Fruit fly (Drosophila melanogaster) whole organism, wandering third instar larva: ENCODE data around the gene CG42784.

Experiments used
- CG9705 ChIP-seq: fragments of 200-800 bp; sonication (Bioruptor generic); optimal IDR thresholded peaks from 2 replicates; lab custom pipeline; 2018; ENCODE audit warnings: missing biosample characterization, mild to moderate bottlenecking, missing genetic modification characterization
- Dfd ChIP-seq: fragments of >200 bp; optimal IDR thresholded peaks from 2 replicates; lab custom pipeline; 2017; ENCODE audit warnings: missing biosample characterization, missing genetic modification characterization
- OdsH ChIP-seq: fragments of 200-800 bp; sonication (Bioruptor generic); optimal IDR thresholded peaks from 2 replicates; lab custom pipeline; 2016; ENCODE audit warnings: missing biosample characterization, mild to moderate bottlenecking, missing genetic modification characterization
- Rel ChIP-seq, 2 experiments: fragments of 200-800 bp; sonication (Bioruptor generic) in 1 of 2; optimal IDR thresholded peaks; 2 replicates in 1 of 2; 3 replicates in 1 of 2; lab custom pipeline; 2016 to 2019; ENCODE audit warnings: mild to moderate bottlenecking in 2 of 2, missing biosample characterization in 2 of 2, missing genetic modification characterization in 2 of 2, moderate library complexity in 1 of 2
- foxo ChIP-seq, 2 experiments: fragments of 200-800 bp; sonication (Bioruptor generic); optimal IDR thresholded peaks; 2 replicates in 1 of 2; 3 replicates in 1 of 2; lab custom pipeline; 2016 to 2017; ENCODE audit warnings: missing biosample characterization in 2 of 2, missing genetic modification characterization in 2 of 2
- pan ChIP-seq: fragments of >200 bp; optimal IDR thresholded peaks from 2 replicates; lab custom pipeline; 2017
- psq ChIP-seq: fragments of 200-800 bp; sonication (Bioruptor generic); optimal IDR thresholded peaks from 3 replicates; lab custom pipeline; 2017; ENCODE audit warnings: missing biosample characterization, mild to moderate bottlenecking, missing genetic modification characterization, moderate library complexity
- usp ChIP-seq: fragments of >200 bp; optimal IDR thresholded peaks from 2 replicates; lab custom pipeline; 2017; ENCODE audit warnings: missing biosample characterization, missing genetic modification characterization

DNA sequence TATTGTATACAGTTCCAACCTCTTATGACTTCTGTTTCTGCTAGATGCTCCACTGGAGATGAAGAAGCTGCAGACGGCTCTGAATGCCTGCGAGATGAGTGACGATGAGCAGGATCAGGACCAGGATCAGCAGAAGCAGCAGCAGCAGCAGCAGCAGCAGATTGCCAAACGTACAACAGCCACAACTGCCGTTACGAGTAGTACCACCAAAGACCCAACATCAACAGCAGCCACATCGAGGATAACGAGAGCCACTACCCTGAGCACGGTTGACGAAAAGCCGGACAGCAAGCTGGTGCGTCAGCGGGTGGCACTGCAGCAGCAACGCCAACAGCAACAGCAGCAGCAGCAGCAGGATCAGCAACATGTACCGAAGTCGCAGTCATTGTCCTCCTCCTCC, 82.7 kb downstream of the CG42784 start:
- TF ChIP-seq psq (GFP tag; lab: Kevin White, UChicago) (no peak), Dfd (peak; percentile 92), Rel (GFP tag; optimal IDR thresholded peaks at IDR 0.05; lab: Kevin White, UChicago) (no peak), Rel (tag; optimal IDR thresholded peaks at IDR 0.05; lab: Kevin White, UChicago) (no peak), CG9705 (GFP tag; lab: Kevin White, UChicago) (no peak), OdsH (GFP tag; lab: Kevin White, UChicago) (no peak), usp (GFP tag; lab: Kevin White, UChicago) (no peak), foxo (GFP tag; optimal IDR thresholded peaks at IDR 0.05; lab: Kevin White, UChicago) (no peak), pan (lab: Kevin White, UChicago) (no peak)
